Fruit fly (Drosophila melanogaster) whole organism, embryonic: ENCODE data around the gene Acyp2.
A peak's percentile ranks its signal among the peaks of the same experiment; 100 is the strongest.

Source experiments
- Aef1 ChIP-seq: fragments of 200-800 bp; sonication (Bioruptor generic); IDR thresholded peaks from 3 replicates; pipeline ENCODE4 v1.3.6; 2022; ENCODE audit warnings: missing biosample characterization, missing genetic modification characterization
- Atf6 ChIP-seq: fragments of 200-800 bp; sonication (Bioruptor generic); IDR thresholded peaks from 2 replicates; pipeline ENCODE4 v1.3.6; 2022; ENCODE audit warnings: missing biosample characterization, missing genetic modification characterization
- Awh ChIP-seq: fragments of 200-800 bp; sonication (Bioruptor generic); IDR thresholded peaks from 2 replicates; pipeline ENCODE4, ENCODE4 v1.3.6; 2022; ENCODE audit warnings: missing biosample characterization, missing genetic modification characterization
- CG10366 ChIP-seq: fragments of 200-800 bp; sonication (Bioruptor generic); IDR thresholded peaks from 2 replicates; pipeline ENCODE4 v1.3.6; 2022; ENCODE audit warnings: missing biosample characterization, missing genetic modification characterization
- CG10565 ChIP-seq: fragments of 200-800 bp; sonication (Bioruptor generic); optimal IDR thresholded peaks from 3 replicates; lab custom pipeline; 2016; ENCODE audit warnings: missing biosample characterization, mild to moderate bottlenecking, missing genetic modification characterization
- CG10959 ChIP-seq: fragments of 200-800 bp; sonication (Bioruptor generic); IDR thresholded peaks from 2 replicates; pipeline ENCODE4 v1.3.6; 2022; ENCODE audit warnings: missing biosample characterization, missing genetic modification characterization
- CG11093 ChIP-seq: fragments of 200-800 bp; sonication (Bioruptor generic); IDR thresholded peaks from 3 replicates; pipeline ENCODE4 v1.3.6; 2022; ENCODE audit warnings: missing biosample characterization, missing genetic modification characterization
- CG12071 ChIP-seq: fragments of 200-800 bp; sonication (Bioruptor generic); optimal IDR thresholded peaks from 3 replicates; lab custom pipeline; 2018; ENCODE audit warnings: missing biosample characterization, mild to moderate bottlenecking, missing genetic modification characterization
- CG13624 ChIP-seq: fragments of 200-800 bp; sonication (Bioruptor generic); optimal IDR thresholded peaks from 2 replicates; lab custom pipeline; 2016; ENCODE audit warnings: missing biosample characterization, missing genetic modification characterization
- CG15514 ChIP-seq: fragments of 200-800 bp; sonication (Bioruptor generic); optimal IDR thresholded peaks from 3 replicates; lab custom pipeline; 2017; ENCODE audit warnings: missing biosample characterization, missing genetic modification characterization, mild to moderate bottlenecking, moderate library complexity, missing genetic modification reagents
- CG16813 ChIP-seq: fragments of 200-800 bp; sonication (Bioruptor generic); IDR thresholded peaks from 3 replicates; pipeline ENCODE4 v1.3.6; 2022; ENCODE audit warnings: missing biosample characterization, missing genetic modification characterization; ENCODE audit not compliant: partially characterized antibody
- CG18619 ChIP-seq: fragments of 200-800 bp; sonication (Bioruptor generic); optimal IDR thresholded peaks from 3 replicates; lab custom pipeline; 2017; ENCODE audit warnings: missing biosample characterization, mild to moderate bottlenecking, missing genetic modification characterization
- CG34224 ChIP-seq: fragments of 200-800 bp; sonication (Bioruptor generic); IDR thresholded peaks from 3 replicates; pipeline ENCODE4 v1.3.6; 2022; ENCODE audit warnings: missing biosample characterization, missing genetic modification characterization; ENCODE audit not compliant: partially characterized antibody
- CG6791 ChIP-seq: fragments of 200-800 bp; sonication (Bioruptor generic); IDR thresholded peaks from 3 replicates; pipeline ENCODE4 v1.3.6; 2022; ENCODE audit warnings: missing biosample characterization, missing genetic modification characterization; ENCODE audit not compliant: partially characterized antibody
- CG7556 ChIP-seq: fragments of 200-800 bp; sonication (Bioruptor generic); optimal IDR thresholded peaks from 2 replicates; lab custom pipeline; 2017; ENCODE audit warnings: missing biosample characterization, mild to moderate bottlenecking, missing genetic modification characterization
- CG8089 ChIP-seq: fragments of 200-800 bp; sonication (Bioruptor generic); optimal IDR thresholded peaks from 3 replicates; lab custom pipeline; 2016; ENCODE audit warnings: missing biosample characterization, missing genetic modification characterization
- CG8478 ChIP-seq: fragments of >200 bp; optimal IDR thresholded peaks from 2 replicates; lab custom pipeline; 2018
- CG8944 ChIP-seq: fragments of 200-800 bp; sonication (Bioruptor generic); optimal IDR thresholded peaks from 3 replicates; lab custom pipeline; 2016; ENCODE audit warnings: missing biosample characterization, missing genetic modification characterization
- CG9876 ChIP-seq: fragments of 200-800 bp; sonication (Bioruptor generic); optimal IDR thresholded peaks from 2 replicates; lab custom pipeline; 2016; ENCODE audit warnings: missing biosample characterization, missing genetic modification characterization
- CG9932 ChIP-seq: fragments of 200-800 bp; sonication (Bioruptor generic); IDR thresholded peaks from 2 replicates; pipeline ENCODE4 v1.3.6; 2022; ENCODE audit warnings: missing biosample characterization, missing genetic modification characterization
- D19B ChIP-seq: fragments of 200-800 bp; sonication (Bioruptor generic); optimal IDR thresholded peaks from 2 replicates; lab custom pipeline; 2017; ENCODE audit warnings: missing biosample characterization, mild to moderate bottlenecking, missing genetic modification characterization
- Dbx ChIP-seq: fragments of 200-800 bp; sonication (Bioruptor generic); IDR thresholded peaks from 3 replicates; pipeline ENCODE4 v1.3.6; 2022; ENCODE audit warnings: missing biosample characterization, missing genetic modification characterization
- Elba2 ChIP-seq: fragments of 200-800 bp; sonication (Bioruptor generic); optimal IDR thresholded peaks from 3 replicates; lab custom pipeline; 2016; ENCODE audit warnings: missing biosample characterization, missing genetic modification characterization
- Fer1 ChIP-seq: fragments of 200-800 bp; sonication (Bioruptor generic); optimal IDR thresholded peaks from 2 replicates; lab custom pipeline; 2017; ENCODE audit warnings: missing biosample characterization, mild to moderate bottlenecking, missing genetic modification characterization
- HLH3B ChIP-seq: fragments of 200-800 bp; sonication (Bioruptor generic); IDR thresholded peaks from 2 replicates; pipeline ENCODE4 v1.3.6; 2022; ENCODE audit warnings: missing biosample characterization, missing genetic modification characterization
- HmgZ ChIP-seq: fragments of 200-800 bp; sonication (Bioruptor generic); optimal IDR thresholded peaks from 2 replicates; lab custom pipeline; 2018; ENCODE audit warnings: missing biosample characterization, mild to moderate bottlenecking, missing genetic modification characterization
- Hsf ChIP-seq: fragments of 200-800 bp; sonication (Bioruptor generic); optimal IDR thresholded peaks from 3 replicates; lab custom pipeline; 2016; ENCODE audit warnings: missing biosample characterization, missing genetic modification characterization
- Neu2 ChIP-seq: fragments of 200-800 bp; sonication (Bioruptor generic); optimal IDR thresholded peaks from 3 replicates; lab custom pipeline; 2016; ENCODE audit warnings: missing biosample characterization, missing genetic modification characterization, borderline replicate concordance
- Oaz ChIP-seq: fragments of 200-800 bp; sonication (Bioruptor generic); IDR thresholded peaks from 2 replicates; pipeline ENCODE4 v1.3.6; 2022; ENCODE audit warnings: missing biosample characterization, missing genetic modification characterization
- Sin3A ChIP-seq: fragments of >200 bp; optimal IDR thresholded peaks from 2 replicates; lab custom pipeline; 2018
- Ssrp ChIP-seq: fragments of 200-800 bp; sonication (Bioruptor generic); optimal IDR thresholded peaks from 2 replicates; lab custom pipeline; 2018; ENCODE audit warnings: missing biosample characterization, mild to moderate bottlenecking, missing genetic modification characterization, moderate library complexity
- Stat92E ChIP-seq, 3 experiments: fragments of >200 bp in 2 of 3; fragments of 200-800 bp in 1 of 3; sonication (Bioruptor generic) in 1 of 3; optimal IDR thresholded peaks; 2 replicates each; lab custom pipeline; 2017 to 2019; ENCODE audit warnings: missing biosample characterization in 3 of 3, missing genetic modification characterization in 3 of 3, mild to moderate bottlenecking in 1 of 3, moderate library complexity in 1 of 3
- Taf1 ChIP-seq: fragments of 200-800 bp; sonication (Bioruptor generic); IDR thresholded peaks from 2 replicates; pipeline ENCODE4 v1.3.6; 2022; ENCODE audit warnings: missing biosample characterization, missing genetic modification characterization
- Xrp1 ChIP-seq: fragments of 200-800 bp; sonication (Bioruptor generic); IDR thresholded peaks from 2 replicates; pipeline ENCODE4 v1.3.6; 2022; ENCODE audit warnings: missing biosample characterization, missing genetic modification characterization
- cad ChIP-seq: fragments of >200 bp; optimal IDR thresholded peaks from 2 replicates; lab custom pipeline; 2017; ENCODE audit warnings: missing biosample characterization, missing genetic modification characterization
- chinmo ChIP-seq: fragments of 200-800 bp; sonication (Bioruptor generic); IDR thresholded peaks from 4 replicates; pipeline ENCODE4 v1.3.6; 2022; ENCODE audit warnings: missing biosample characterization, missing genetic modification characterization; ENCODE audit not compliant: partially characterized antibody
- dpn ChIP-seq, 2 experiments: fragments of 200-800 bp; sonication (Bioruptor generic); optimal IDR thresholded peaks; 3 replicates each; lab custom pipeline; 2016; ENCODE audit warnings: missing biosample characterization in 2 of 2, missing genetic modification characterization in 2 of 2
- hb ChIP-seq: fragments of 200-800 bp; sonication (Bioruptor generic); IDR thresholded peaks from 3 replicates; pipeline ENCODE4 v1.3.6; 2022; ENCODE audit warnings: missing biosample characterization, missing genetic modification characterization; ENCODE audit not compliant: partially characterized antibody
- hth ChIP-seq: fragments of >200 bp; optimal IDR thresholded peaks from 2 replicates; lab custom pipeline; 2017; ENCODE audit warnings: inconsistent platforms
- ken ChIP-seq: fragments of 200-800 bp; sonication (Bioruptor generic); IDR thresholded peaks from 3 replicates; pipeline ENCODE4 v1.3.6; 2022; ENCODE audit warnings: missing biosample characterization, missing genetic modification characterization
- kni ChIP-seq: fragments of 200-800 bp; sonication (Bioruptor generic); optimal IDR thresholded peaks from 3 replicates; lab custom pipeline; 2017; ENCODE audit warnings: mild to moderate bottlenecking, missing biosample characterization, missing genetic modification reagents, missing genetic modification characterization
- luna ChIP-seq: fragments of 200-800 bp; sonication (Bioruptor generic); optimal IDR thresholded peaks from 2 replicates; lab custom pipeline; 2016; ENCODE audit warnings: missing biosample characterization, missing genetic modification characterization
- nerfin-2 ChIP-seq: fragments of 200-800 bp; sonication (Bioruptor generic); IDR thresholded peaks from 2 replicates; pipeline ENCODE4 v1.3.6; 2022; ENCODE audit warnings: missing biosample characterization, missing genetic modification characterization; ENCODE audit not compliant: partially characterized antibody
- otp ChIP-seq: fragments of 200-800 bp; sonication (Bioruptor generic); IDR thresholded peaks from 3 replicates; pipeline ENCODE4, ENCODE4 v1.3.6; 2022; ENCODE audit warnings: missing biosample characterization, missing genetic modification characterization
- p53 ChIP-seq: fragments of 200-800 bp; sonication (Bioruptor generic); optimal IDR thresholded peaks from 2 replicates; lab custom pipeline; 2016; ENCODE audit warnings: missing biosample characterization, missing genetic modification characterization
- salm ChIP-seq: fragments of 200-800 bp; sonication (Bioruptor generic); optimal IDR thresholded peaks from 2 replicates; lab custom pipeline; 2018; ENCODE audit warnings: missing biosample characterization, mild to moderate bottlenecking, missing genetic modification characterization
- sisA ChIP-seq: fragments of 200-800 bp; sonication (Bioruptor generic); IDR thresholded peaks from 2 replicates; pipeline ENCODE4 v1.3.6; 2022; ENCODE audit warnings: missing biosample characterization, missing genetic modification characterization
- slp2 ChIP-seq: fragments of 200-800 bp; sonication (Bioruptor generic); optimal IDR thresholded peaks from 2 replicates; lab custom pipeline; 2016; ENCODE audit warnings: missing biosample characterization, missing genetic modification characterization
- sob ChIP-seq: fragments of 200-800 bp; sonication (Bioruptor generic); IDR thresholded peaks from 2 replicates; pipeline ENCODE4 v1.3.6; 2022; ENCODE audit warnings: missing biosample characterization, missing genetic modification characterization
- sqz ChIP-seq: fragments of 200-800 bp; sonication (Bioruptor generic); optimal IDR thresholded peaks from 3 replicates; lab custom pipeline; 2018; ENCODE audit warnings: missing biosample characterization, mild to moderate bottlenecking, missing genetic modification characterization
- stc ChIP-seq: fragments of 200-800 bp; sonication (Bioruptor generic); IDR thresholded peaks from 2 replicates; pipeline ENCODE4 v1.3.6; 2022; ENCODE audit warnings: missing biosample characterization, missing genetic modification characterization
- tin ChIP-seq: fragments of 200-800 bp; sonication (Bioruptor generic); optimal IDR thresholded peaks from 3 replicates; lab custom pipeline; 2016; ENCODE audit warnings: missing biosample characterization, missing genetic modification characterization

Gene Acyp2

dm6 chr3R:15792427-15792826 is at the start of gene Acyp2 (continued):
- no peak for TF ChIP-seq CG10565 (GFP tag; lab: Kevin White, UChicago)
- TF ChIP-seq HmgZ (tag; lab: Kevin White, UChicago): peak; percentile 70
- TF ChIP-seq CG11093: no peak
- TF ChIP-seq Xrp1 (GFP tag; lab: Robert Waterston, UW): no peak
- TF ChIP-seq CG16813 (GFP tag; lab: Robert Waterston, UW): peak; percentile 53; the same call in 2 of the 3 replicates
- TF ChIP-seq hth: no peak
- TF ChIP-seq slp2 (GFP tag; lab: Kevin White, UChicago): no peak
- peak; percentile 76 for TF ChIP-seq CG15514 (GFP tag; lab: Kevin White, UChicago)
- TF ChIP-seq Oaz (GFP tag; lab: Robert Waterston, UW): no peak
- no peak for TF ChIP-seq CG7556 (GFP tag; lab: Kevin White, UChicago)
- no peak for TF ChIP-seq Ssrp (tag; lab: Kevin White, UChicago)
- TF ChIP-seq tin (GFP tag; lab: Kevin White, UChicago): peak; percentile 36
- peak; percentile 53; the same call in 2 of the 3 replicates for TF ChIP-seq CG6791 (GFP tag; lab: Robert Waterston, UW)
- TF ChIP-seq HLH3B (GFP tag; lab: Robert Waterston, UW): no peak
- peak; percentile 27 for TF ChIP-seq CG13624 (GFP tag; lab: Kevin White, UChicago)
- no peak for TF ChIP-seq CG8089 (GFP tag; lab: Kevin White, UChicago)
- no peak for TF ChIP-seq Neu2
- TF ChIP-seq CG8478 (lab: Kevin White, UChicago): no peak
- TF ChIP-seq kni (GFP tag; lab: Kevin White, UChicago): peak; percentile 9
- TF ChIP-seq luna (GFP tag; lab: Kevin White, UChicago): no peak
- TF ChIP-seq cad: no peak
- TF ChIP-seq CG34224 (GFP tag; lab: Robert Waterston, UW): peak; percentile 40; the same call in 2 of the 3 replicates
- TF ChIP-seq sisA (GFP tag; lab: Robert Waterston, UW): peak; percentile 42; the same call in 1 of the 2 replicates
- TF ChIP-seq CG9932: peak; percentile 70
- TF ChIP-seq hb: no peak
- TF ChIP-seq D19B (GFP tag; lab: Kevin White, UChicago): peak; percentile 6
- TF ChIP-seq CG12071: no peak
- no peak for TF ChIP-seq ken (GFP tag; lab: Robert Waterston, UW)
- peak in 1 of 2 experiments; percentile 55 for TF ChIP-seq dpn (GFP tag; optimal IDR thresholded peaks at IDR 0.05; lab: Kevin White, UChicago)
- no peak for TF ChIP-seq sqz (GFP tag; lab: Kevin White, UChicago)
- no peak for TF ChIP-seq Awh
- no peak for TF ChIP-seq CG10366 (GFP tag; lab: Robert Waterston, UW)
- no peak for TF ChIP-seq stc (GFP tag; lab: Robert Waterston, UW)
- TF ChIP-seq CG10959 (GFP tag; lab: Robert Waterston, UW): no peak
- peak; percentile 58; the same call in 1 of the 4 replicates for TF ChIP-seq chinmo (GFP tag; lab: Robert Waterston, UW)
- TF ChIP-seq Fer1 (GFP tag; lab: Kevin White, UChicago): no peak
- TF ChIP-seq Hsf: peak; percentile 28
- TF ChIP-seq Elba2 (GFP tag; lab: Kevin White, UChicago): peak; percentile 8
- TF ChIP-seq Taf1 (GFP tag; lab: Robert Waterston, UW): no peak
- TF ChIP-seq CG9876 (GFP tag; lab: Kevin White, UChicago): peak; percentile 30
- TF ChIP-seq Aef1 (GFP tag; lab: Robert Waterston, UW): no peak
- no peak for TF ChIP-seq salm (tag; lab: Kevin White, UChicago)
- no peak for TF ChIP-seq Atf6 (GFP tag; lab: Robert Waterston, UW)
- no peak for TF ChIP-seq p53 (GFP tag; lab: Kevin White, UChicago)
- peak; percentile 63; the same call in 2 of the 3 replicates for TF ChIP-seq Dbx (GFP tag; lab: Robert Waterston, UW)
- TF ChIP-seq CG18619 (GFP tag; lab: Kevin White, UChicago): no peak
- TF ChIP-seq sob (GFP tag; lab: Robert Waterston, UW): peak; percentile 16; the same call in 1 of the 2 replicates
- peak; percentile 35 for TF ChIP-seq Sin3A
- TF ChIP-seq nerfin-2 (GFP tag; lab: Robert Waterston, UW): no peak
- TF ChIP-seq otp: no peak
- TF ChIP-seq Stat92E (GFP tag; optimal IDR thresholded peaks at IDR 0.05; lab: Kevin White, UChicago): no peak
- TF ChIP-seq CG8944: peak; percentile 29
